Fruit fly (Drosophila melanogaster) whole organism, embryonic: ENCODE results near the gene CG46412.

Source experiments
- Abd-B ChIP-seq: fragments of 200-800 bp; sonication (Bioruptor generic); optimal IDR thresholded peaks from 2 replicates; lab custom pipeline; 2018; ENCODE audit warnings: missing biosample characterization, mild to moderate bottlenecking, missing genetic modification characterization, moderate library complexity
- CG11504 ChIP-seq: fragments of 200-800 bp; sonication (Bioruptor generic); optimal IDR thresholded peaks from 3 replicates; lab custom pipeline; 2019; ENCODE audit warnings: missing biosample characterization, mild to moderate bottlenecking, missing genetic modification characterization, moderate library complexity
- al ChIP-seq: fragments of 200-800 bp; sonication (Bioruptor generic); IDR thresholded peaks from 2 replicates; pipeline ENCODE4 v1.3.6; 2022; ENCODE audit warnings: missing biosample characterization, missing genetic modification characterization

- TF ChIP-seq al (GFP tag; lab: Robert Waterston, UW) = no peak
- no peak for TF ChIP-seq Abd-B (GFP tag; lab: Kevin White, UChicago)
- no peak for TF ChIP-seq CG11504
These were observed 13.5 kb upstream of the CG46412 start, which contains the start of gene CG33271 for dm6 chr3L:11577395-11577794.
